Fruit fly (Drosophila melanogaster) whole organism, embryonic: ENCODE results near the gene CG43273.
A peak's percentile ranks its signal among the peaks of the same experiment; 100 is the strongest.

Source experiments
- CG10959 ChIP-seq: fragments of 200-800 bp; sonication (Bioruptor generic); IDR thresholded peaks from 2 replicates; pipeline ENCODE4 v1.3.6; 2022; ENCODE audit warnings: missing biosample characterization, missing genetic modification characterization
- CG11695 ChIP-seq: fragments of 200-800 bp; sonication (Bioruptor generic); IDR thresholded peaks from 3 replicates; pipeline ENCODE4 v1.3.6; 2022; ENCODE audit warnings: missing biosample characterization, missing genetic modification characterization
- CG12744 ChIP-seq: fragments of 200-800 bp; sonication (Bioruptor generic); optimal IDR thresholded peaks from 2 replicates; lab custom pipeline; 2016; ENCODE audit warnings: missing biosample characterization, missing genetic modification characterization
- CG15601 ChIP-seq: fragments of 200-800 bp; sonication (Bioruptor generic); optimal IDR thresholded peaks from 3 replicates; lab custom pipeline; 2019; ENCODE audit warnings: missing biosample characterization, mild to moderate bottlenecking, missing genetic modification characterization, moderate library complexity
- CG17328 ChIP-seq: fragments of 200-800 bp; sonication (Bioruptor generic); IDR thresholded peaks from 2 replicates; pipeline ENCODE4 v1.3.6; 2022; ENCODE audit warnings: missing biosample characterization, missing genetic modification characterization
- CG2120 ChIP-seq: fragments of 200-800 bp; sonication (Bioruptor generic); optimal IDR thresholded peaks from 3 replicates; lab custom pipeline; 2016; ENCODE audit warnings: missing biosample characterization, missing genetic modification characterization
- CG2129 ChIP-seq: fragments of 200-800 bp; sonication (Bioruptor generic); IDR thresholded peaks from 2 replicates; pipeline ENCODE4 v1.3.6; 2022; ENCODE audit warnings: missing biosample characterization, missing genetic modification characterization; ENCODE audit not compliant: partially characterized antibody
- CG2712 ChIP-seq: fragments of 200-800 bp; optimal IDR thresholded peaks from 3 replicates; lab custom pipeline; 2019; ENCODE audit warnings: missing biosample characterization, mild to moderate bottlenecking, missing genetic modification characterization, moderate library complexity
- CG30403 ChIP-seq: fragments of 200-800 bp; sonication (Bioruptor generic); optimal IDR thresholded peaks from 3 replicates; lab custom pipeline; 2016; ENCODE audit warnings: missing biosample characterization, missing genetic modification characterization
- CG33213 ChIP-seq: fragments of 200-800 bp; sonication (Bioruptor generic); optimal IDR thresholded peaks from 3 replicates; lab custom pipeline; 2016; ENCODE audit warnings: missing biosample characterization, missing genetic modification characterization
- CG7839 ChIP-seq: fragments of 200-800 bp; sonication (Bioruptor generic); optimal IDR thresholded peaks from 3 replicates; lab custom pipeline; 2018; ENCODE audit warnings: missing biosample characterization, mild to moderate bottlenecking, missing genetic modification characterization, moderate library complexity
- CG8924 ChIP-seq: fragments of 200-800 bp; optimal IDR thresholded peaks from 3 replicates; lab custom pipeline; 2019; ENCODE audit warnings: missing biosample characterization, mild to moderate bottlenecking, missing genetic modification characterization, moderate library complexity
- CG9727 ChIP-seq: fragments of 200-800 bp; sonication (Bioruptor generic); optimal IDR thresholded peaks from 3 replicates; lab custom pipeline; 2017; ENCODE audit warnings: missing biosample characterization, mild to moderate bottlenecking, missing genetic modification characterization
- CoRest ChIP-seq: fragments of 200-800 bp; sonication (Bioruptor generic); optimal IDR thresholded peaks from 3 replicates; lab custom pipeline; 2018; ENCODE audit warnings: missing biosample characterization, mild to moderate bottlenecking, missing genetic modification characterization, moderate library complexity
- D ChIP-seq, 2 experiments: fragments of 200-800 bp in 1 of 2; fragments of >200 bp in 1 of 2; sonication (Bioruptor generic) in 1 of 2; optimal IDR thresholded peaks; 2 replicates in 1 of 2; 3 replicates in 1 of 2; lab custom pipeline; 2017; ENCODE audit warnings: mild to moderate bottlenecking in 1 of 2, missing biosample characterization in 1 of 2, missing genetic modification characterization in 1 of 2, missing genetic modification reagents in 1 of 2
- Deaf1 ChIP-seq: fragments of 200-800 bp; optimal IDR thresholded peaks from 3 replicates; lab custom pipeline; 2019; ENCODE audit warnings: missing biosample characterization, mild to moderate bottlenecking, missing genetic modification characterization, moderate library complexity
- Dek ChIP-seq: fragments of 200-800 bp; sonication (Bioruptor generic); optimal IDR thresholded peaks from 3 replicates; lab custom pipeline; 2019; ENCODE audit warnings: missing biosample characterization, mild to moderate bottlenecking, missing genetic modification characterization, moderate library complexity
- Dip3 ChIP-seq: fragments of 200-800 bp; sonication (Bioruptor generic); optimal IDR thresholded peaks from 3 replicates; lab custom pipeline; 2016; ENCODE audit warnings: missing biosample characterization, missing genetic modification characterization
- Hmr ChIP-seq: fragments of 200-800 bp; sonication (Bioruptor generic); optimal IDR thresholded peaks from 3 replicates; lab custom pipeline; 2017; ENCODE audit warnings: mild to moderate bottlenecking, missing biosample characterization, missing genetic modification reagents, missing genetic modification characterization
- Med ChIP-seq: fragments of 200-800 bp; sonication (Bioruptor generic); peaks from one replicate; lab custom pipeline; 2016; ENCODE audit warnings: missing biosample characterization, missing genetic modification characterization, mild to moderate bottlenecking, inconsistent platforms, moderate library complexity
- NC2β ChIP-seq: fragments of 200-800 bp; sonication (Bioruptor generic); optimal IDR thresholded peaks from 2 replicates; lab custom pipeline; 2016; ENCODE audit warnings: missing biosample characterization, missing genetic modification characterization
- NfI ChIP-seq: fragments of 200-800 bp; sonication (Bioruptor generic); optimal IDR thresholded peaks from 3 replicates; lab custom pipeline; 2018; ENCODE audit warnings: missing biosample characterization, mild to moderate bottlenecking, missing genetic modification characterization, moderate library complexity
- Oli ChIP-seq: fragments of 200-800 bp; sonication (Bioruptor generic); optimal IDR thresholded peaks from 2 replicates; lab custom pipeline; 2018; ENCODE audit warnings: missing biosample characterization, mild to moderate bottlenecking, missing genetic modification characterization, moderate library complexity
- Ravus ChIP-seq: fragments of 200-800 bp; sonication (Bioruptor generic); IDR thresholded peaks from 2 replicates; pipeline ENCODE4 v1.3.6; 2022; ENCODE audit warnings: missing biosample characterization, missing genetic modification characterization
- Rfx ChIP-seq: fragments of 200-800 bp; sonication (Bioruptor generic); IDR thresholded peaks from 2 replicates; pipeline ENCODE4 v1.3.6; 2022; ENCODE audit warnings: missing biosample characterization, missing genetic modification characterization
- Xbp1 ChIP-seq: fragments of 200-800 bp; sonication (Bioruptor generic); optimal IDR thresholded peaks from 3 replicates; lab custom pipeline; 2016; ENCODE audit warnings: missing biosample characterization, mild to moderate bottlenecking, missing genetic modification characterization
- cwo ChIP-seq: fragments of 200-800 bp; sonication (Bioruptor generic); optimal IDR thresholded peaks from 3 replicates; lab custom pipeline; 2017; ENCODE audit warnings: missing biosample characterization, missing genetic modification characterization, mild to moderate bottlenecking, moderate library complexity, missing genetic modification reagents
- dati ChIP-seq: fragments of 200-800 bp; sonication (Bioruptor generic); IDR thresholded peaks from 2 replicates; pipeline ENCODE4 v1.3.6; 2022; ENCODE audit warnings: missing biosample characterization, missing genetic modification characterization
- dmrt11E ChIP-seq: fragments of 200-800 bp; sonication (Bioruptor generic); optimal IDR thresholded peaks from 3 replicates; lab custom pipeline; 2018; ENCODE audit warnings: missing biosample characterization, mild to moderate bottlenecking, missing genetic modification characterization, moderate library complexity
- dysf ChIP-seq: fragments of 200-800 bp; sonication (Bioruptor generic); IDR thresholded peaks from 3 replicates; pipeline ENCODE4 v1.3.6; 2022; ENCODE audit warnings: missing biosample characterization, missing genetic modification characterization
- esg ChIP-seq: fragments of 200-800 bp; sonication (Bioruptor generic); conservative IDR thresholded peaks from 2 replicates; pipeline ENCODE4 v1.3.6; 2022; ENCODE audit warnings: missing biosample characterization, missing genetic modification characterization
- pan ChIP-seq, 4 experiments: fragments of >200 bp in 3 of 4; fragments of 200-800 bp in 1 of 4; sonication (Bioruptor generic) in 1 of 4; optimal IDR thresholded peaks in 3 of 4; IDR thresholded peaks in 1 of 4; 2 replicates each; pipeline versions ENCODE4 v1.3.6 to Lab custom; 2017 to 2022; ENCODE audit warnings: missing biosample characterization in 2 of 4, missing genetic modification characterization in 2 of 4, mixed read lengths in 1 of 4
- phol ChIP-seq: fragments of 200-800 bp; sonication (Bioruptor generic); optimal IDR thresholded peaks from 3 replicates; lab custom pipeline; 2018; ENCODE audit warnings: missing biosample characterization, mild to moderate bottlenecking, missing genetic modification characterization, moderate library complexity
- prd ChIP-seq, 3 experiments: fragments of >200 bp in 2 of 3; fragments of 200-800 bp in 1 of 3; sonication (Bioruptor generic) in 1 of 3; optimal IDR thresholded peaks in 2 of 3; IDR thresholded peaks in 1 of 3; 2 replicates in 2 of 3; 3 replicates in 1 of 3; pipeline versions ENCODE4 v1.3.6 to Lab custom; 2017 to 2022; ENCODE audit warnings: missing biosample characterization in 1 of 3, missing genetic modification characterization in 1 of 3
- ranshi ChIP-seq: fragments of 200-800 bp; sonication (Bioruptor generic); IDR thresholded peaks from 2 replicates; pipeline ENCODE4 v1.3.6; 2022; ENCODE audit warnings: missing biosample characterization, missing genetic modification characterization
- sens ChIP-seq: fragments of 200-800 bp; sonication (Bioruptor generic); peaks from one replicate; lab custom pipeline; 2016; ENCODE audit warnings: missing biosample characterization, missing genetic modification characterization
- seq ChIP-seq: fragments of 200-800 bp; sonication (Bioruptor generic); IDR thresholded peaks from 2 replicates; pipeline ENCODE4 v1.3.6; 2022; ENCODE audit warnings: missing biosample characterization, missing genetic modification characterization
- sob ChIP-seq: fragments of 200-800 bp; sonication (Bioruptor generic); IDR thresholded peaks from 2 replicates; pipeline ENCODE4 v1.3.6; 2022; ENCODE audit warnings: missing biosample characterization, missing genetic modification characterization
- sug ChIP-seq: fragments of 200-800 bp; optimal IDR thresholded peaks from 2 replicates; lab custom pipeline; 2019; ENCODE audit warnings: missing biosample characterization, mild to moderate bottlenecking, missing genetic modification characterization, moderate library complexity
- tio ChIP-seq: fragments of 200-800 bp; sonication (Bioruptor generic); optimal IDR thresholded peaks from 2 replicates; lab custom pipeline; 2017; ENCODE audit warnings: missing biosample characterization, missing genetic modification characterization, inconsistent platforms
- trem ChIP-seq: fragments of 200-800 bp; optimal IDR thresholded peaks from 3 replicates; lab custom pipeline; 2019; ENCODE audit warnings: missing biosample characterization, mild to moderate bottlenecking, missing genetic modification characterization, moderate library complexity
- unc-4 ChIP-seq: fragments of 200-800 bp; sonication (Bioruptor generic); IDR thresholded peaks from 2 replicates; pipeline ENCODE4 v1.3.6; 2022; ENCODE audit warnings: missing biosample characterization, missing genetic modification characterization; ENCODE audit not compliant: partially characterized antibody
- unpg ChIP-seq: fragments of 200-800 bp; sonication (Bioruptor generic); optimal IDR thresholded peaks from 3 replicates; lab custom pipeline; 2018; ENCODE audit warnings: missing biosample characterization, mild to moderate bottlenecking, missing genetic modification characterization, moderate library complexity
- usp ChIP-seq: fragments of >200 bp; optimal IDR thresholded peaks from 2 replicates; lab custom pipeline; 2017; ENCODE audit warnings: missing biosample characterization, missing genetic modification characterization
- vnd ChIP-seq: fragments of 200-800 bp; sonication (Bioruptor generic); IDR thresholded peaks from 3 replicates; pipeline ENCODE4 v1.3.6; 2022; ENCODE audit warnings: missing biosample characterization, missing genetic modification characterization; ENCODE audit not compliant: partially characterized antibody
- wdn ChIP-seq: fragments of 200-800 bp; sonication (Bioruptor generic); IDR thresholded peaks from 2 replicates; pipeline ENCODE4 v1.3.6; 2022; ENCODE audit warnings: missing biosample characterization, missing genetic modification characterization
- zen ChIP-seq: fragments of 200-800 bp; sonication (Bioruptor generic); optimal IDR thresholded peaks from 3 replicates; lab custom pipeline; 2018; ENCODE audit warnings: missing biosample characterization, mild to moderate bottlenecking, missing genetic modification characterization, moderate library complexity

CG43273 gene

dm6 chr3R:24864719-24865400, 34.8 kb downstream of the CG43273 start, which contains the start of the genes Srg1 and Elal:
Srg1 (minus strand) TSS chr3R:24864732.
Elal (plus strand) TSS chr3R:24865350.
- no peak for TF ChIP-seq usp
- TF ChIP-seq CG11695 (GFP tag; lab: Robert Waterston, UW): peak; percentile 33; the same call in 1 of the 3 replicates
- peak; percentile 36 for TF ChIP-seq CG9727
- peak; percentile 7 for TF ChIP-seq dmrt11E (tag; lab: Kevin White, UChicago)
- no peak for TF ChIP-seq NC2β
- 0 out of 2 replicates have a peak, but pooled peaks have one; percentile 39 for TF ChIP-seq ranshi
- peak; percentile 40 for TF ChIP-seq CG2712 (tag; lab: Kevin White, UChicago)
- peak; percentile 15 for TF ChIP-seq phol (tag; lab: Kevin White, UChicago)
- peak; percentile 41 for TF ChIP-seq CoRest
- no peak for TF ChIP-seq CG10959 (GFP tag; lab: Robert Waterston, UW)
- no peak for TF ChIP-seq CG12744
- no peak for TF ChIP-seq Dip3 (GFP tag; lab: Kevin White, UChicago)
- no peak for TF ChIP-seq tio
- peak; percentile 24 for TF ChIP-seq cwo (GFP tag; lab: Kevin White, UChicago)
- TF ChIP-seq Rfx: peak; percentile 44; the same call in 1 of the 2 replicates
- TF ChIP-seq CG30403: peak; percentile 38
- TF ChIP-seq dati (GFP tag; lab: Robert Waterston, UW): no peak
- TF ChIP-seq sug: peak; percentile 51
- TF ChIP-seq CG2129 (GFP tag; lab: Robert Waterston, UW): no peak
- peak; percentile 35 for TF ChIP-seq CG8924 (tag; lab: Kevin White, UChicago)
- peak; percentile 14 for TF ChIP-seq Hmr (GFP tag; lab: Kevin White, UChicago)
- TF ChIP-seq sob (GFP tag; lab: Robert Waterston, UW): peak; percentile 56; the same call in 1 of the 2 replicates
- TF ChIP-seq CG33213 (GFP tag; lab: Kevin White, UChicago): no peak
- TF ChIP-seq sens (GFP tag; lab: Kevin White, UChicago): peak; percentile 88
- peak; percentile 49 for TF ChIP-seq CG7839 (tag; lab: Kevin White, UChicago)
- TF ChIP-seq D (optimal IDR thresholded peaks at IDR 0.05; lab: Kevin White, UChicago): no peak
- TF ChIP-seq D (GFP tag; optimal IDR thresholded peaks at IDR 0.05; lab: Kevin White, UChicago): no peak
- peak; percentile 41; the same call in 1 of the 3 replicates for TF ChIP-seq dysf (GFP tag; lab: Robert Waterston, UW)
- no peak for TF ChIP-seq trem
- TF ChIP-seq CG17328 (GFP tag; lab: Robert Waterston, UW): 0 out of 2 replicates have a peak, but pooled peaks have one; percentile 17
- no peak for TF ChIP-seq Deaf1 (tag; lab: Kevin White, UChicago)
- no peak for TF ChIP-seq unc-4
- peak; percentile 13 for TF ChIP-seq CG15601 (tag; lab: Kevin White, UChicago)
- peak; percentile 39 for TF ChIP-seq Dek
- no peak for TF ChIP-seq seq (GFP tag; lab: Robert Waterston, UW)
- TF ChIP-seq wdn: 0 out of 2 replicates have a peak, but pooled peaks have one; percentile 14
- peak; percentile 63 for TF ChIP-seq Med (GFP tag; lab: Kevin White, UChicago)
- TF ChIP-seq unpg (GFP tag; lab: Kevin White, UChicago): peak; percentile 40
- 0 out of 2 replicates have a peak, but pooled peaks have one; percentile 4 for TF ChIP-seq esg (GFP tag; lab: Robert Waterston, UW)
- TF ChIP-seq Xbp1: peak; percentile 6
- TF ChIP-seq pan (optimal IDR thresholded peaks at IDR 0.05; lab: Kevin White, UChicago): no peak
- TF ChIP-seq pan (GFP tag; optimal IDR thresholded peaks at IDR 0.05 in 1 of 2, IDR thresholded peaks at IDR 0.05 in 1 of 2): no peak
- TF ChIP-seq NfI (GFP tag; lab: Kevin White, UChicago): no peak
- peak; percentile 25 for TF ChIP-seq CG2120 (GFP tag; lab: Kevin White, UChicago)
- TF ChIP-seq zen: peak; percentile 25
- TF ChIP-seq Oli (tag; lab: Kevin White, UChicago): peak; percentile 18
- TF ChIP-seq Ravus (GFP tag; lab: Robert Waterston, UW): no peak
- TF ChIP-seq vnd (GFP tag; lab: Robert Waterston, UW): no peak
- TF ChIP-seq prd (optimal IDR thresholded peaks at IDR 0.05; lab: Kevin White, UChicago): no peak
- TF ChIP-seq prd (GFP tag; IDR thresholded peaks at IDR 0.05; lab: Robert Waterston, UW): peak; percentile 61; the same call in 1 of the 3 replicates
